Fruit fly (Drosophila melanogaster) whole organism, embryonic: ENCODE data around the gene galla-2.

Source experiments
- Bgb ChIP-seq: fragments of 200-800 bp; sonication (Bioruptor generic); IDR thresholded peaks from 2 replicates; pipeline ENCODE4 v1.3.6; 2022; ENCODE audit warnings: missing biosample characterization, missing genetic modification characterization; ENCODE audit not compliant: partially characterized antibody
- CG10267 ChIP-seq: fragments of 200-800 bp; sonication (Bioruptor generic); optimal IDR thresholded peaks from 2 replicates; lab custom pipeline; 2018; ENCODE audit warnings: missing biosample characterization, mild to moderate bottlenecking, missing genetic modification characterization, moderate library complexity
- CG10979 ChIP-seq: fragments of 200-800 bp; sonication (Bioruptor generic); optimal IDR thresholded peaks from 2 replicates; lab custom pipeline; 2018; ENCODE audit warnings: missing biosample characterization, mild to moderate bottlenecking, missing genetic modification characterization, moderate library complexity
- CG11560 ChIP-seq: fragments of 200-800 bp; sonication (Bioruptor generic); IDR thresholded peaks from 3 replicates; pipeline ENCODE4 v1.3.6; 2022; ENCODE audit warnings: missing biosample characterization, missing genetic modification characterization
- CG1233 ChIP-seq: fragments of 200-800 bp; sonication (Bioruptor generic); optimal IDR thresholded peaks from 4 replicates; lab custom pipeline; 2018; ENCODE audit warnings: missing biosample characterization, mild to moderate bottlenecking, missing genetic modification characterization
- CG12391 ChIP-seq: fragments of 200-800 bp; sonication (Bioruptor generic); optimal IDR thresholded peaks from 3 replicates; lab custom pipeline; 2018; ENCODE audit warnings: missing biosample characterization, mild to moderate bottlenecking, missing genetic modification characterization, moderate library complexity
- CG13424 ChIP-seq: fragments of 200-800 bp; sonication (Bioruptor generic); optimal IDR thresholded peaks from 2 replicates; lab custom pipeline; 2019; ENCODE audit warnings: missing biosample characterization, mild to moderate bottlenecking, missing genetic modification characterization, moderate library complexity
- CG15269 ChIP-seq: fragments of 200-800 bp; sonication (Bioruptor generic); optimal IDR thresholded peaks from 2 replicates; lab custom pipeline; 2018; ENCODE audit warnings: missing biosample characterization, mild to moderate bottlenecking, missing genetic modification characterization, moderate library complexity
- CG1603 ChIP-seq: fragments of 200-800 bp; sonication (Bioruptor generic); optimal IDR thresholded peaks from 2 replicates; lab custom pipeline; 2019; ENCODE audit warnings: missing biosample characterization, mild to moderate bottlenecking, missing genetic modification characterization, moderate library complexity
- CG2120 ChIP-seq: fragments of 200-800 bp; sonication (Bioruptor generic); optimal IDR thresholded peaks from 3 replicates; lab custom pipeline; 2016; ENCODE audit warnings: missing biosample characterization, missing genetic modification characterization
- CG2199 ChIP-seq: fragments of 200-800 bp; sonication (Bioruptor generic); IDR thresholded peaks from 3 replicates; pipeline ENCODE4 v1.3.6; 2022; ENCODE audit warnings: missing biosample characterization, missing genetic modification characterization
- CG2712 ChIP-seq: fragments of 200-800 bp; optimal IDR thresholded peaks from 3 replicates; lab custom pipeline; 2019; ENCODE audit warnings: missing biosample characterization, mild to moderate bottlenecking, missing genetic modification characterization, moderate library complexity
- CG31441 ChIP-seq: fragments of 200-800 bp; sonication (Bioruptor generic); IDR thresholded peaks from 2 replicates; pipeline ENCODE4 v1.3.6; 2022; ENCODE audit warnings: missing biosample characterization, missing genetic modification characterization
- CG3281 ChIP-seq: fragments of 200-800 bp; sonication (Bioruptor generic); optimal IDR thresholded peaks from 3 replicates; lab custom pipeline; 2017; ENCODE audit warnings: missing biosample characterization, mild to moderate bottlenecking, missing genetic modification characterization
- CG3407 ChIP-seq: fragments of 200-800 bp; sonication (Bioruptor generic); optimal IDR thresholded peaks from 2 replicates; lab custom pipeline; 2018; ENCODE audit warnings: missing biosample characterization, mild to moderate bottlenecking, missing genetic modification characterization
- CG34224 ChIP-seq: fragments of 200-800 bp; sonication (Bioruptor generic); IDR thresholded peaks from 3 replicates; pipeline ENCODE4 v1.3.6; 2022; ENCODE audit warnings: missing biosample characterization, missing genetic modification characterization; ENCODE audit not compliant: partially characterized antibody
- CG6683 ChIP-seq: fragments of 200-800 bp; sonication (Bioruptor generic); optimal IDR thresholded peaks from 2 replicates; lab custom pipeline; 2017; ENCODE audit warnings: missing biosample characterization, mild to moderate bottlenecking, missing genetic modification characterization, missing genetic modification reagents
- CG8765 ChIP-seq: fragments of 200-800 bp; sonication (Bioruptor generic); IDR thresholded peaks from 2 replicates; pipeline ENCODE4 v1.3.6; 2022; ENCODE audit warnings: missing biosample characterization, missing genetic modification characterization
- CG9437 ChIP-seq: fragments of 200-800 bp; sonication (Bioruptor generic); optimal IDR thresholded peaks from 2 replicates; lab custom pipeline; 2018; ENCODE audit warnings: missing biosample characterization, mild to moderate bottlenecking, missing genetic modification characterization
- CG9609 ChIP-seq: fragments of 200-800 bp; sonication (Bioruptor generic); optimal IDR thresholded peaks from 3 replicates; lab custom pipeline; 2016; ENCODE audit warnings: missing biosample characterization, missing genetic modification characterization
- D19A ChIP-seq: fragments of 200-800 bp; optimal IDR thresholded peaks from 3 replicates; lab custom pipeline; 2019; ENCODE audit warnings: missing biosample characterization, mild to moderate bottlenecking, missing genetic modification characterization, moderate library complexity
- Dek ChIP-seq: fragments of 200-800 bp; sonication (Bioruptor generic); optimal IDR thresholded peaks from 3 replicates; lab custom pipeline; 2019; ENCODE audit warnings: missing biosample characterization, mild to moderate bottlenecking, missing genetic modification characterization, moderate library complexity
- Dp ChIP-seq: fragments of 200-800 bp; sonication (Bioruptor generic); optimal IDR thresholded peaks from 2 replicates; lab custom pipeline; 2018; ENCODE audit warnings: missing biosample characterization, mild to moderate bottlenecking, missing genetic modification characterization, moderate library complexity
- Dref ChIP-seq: fragments of 200-800 bp; sonication (Bioruptor generic); IDR thresholded peaks from 2 replicates; pipeline ENCODE4 v1.3.6; 2022; ENCODE audit warnings: missing biosample characterization, missing genetic modification characterization
- Gsc ChIP-seq: fragments of 200-800 bp; sonication (Bioruptor generic); IDR thresholded peaks from 2 replicates; pipeline ENCODE4 v1.3.6; 2022; ENCODE audit warnings: missing biosample characterization, missing genetic modification characterization
- H15 ChIP-seq: fragments of 200-800 bp; sonication (Bioruptor generic); IDR thresholded peaks from 3 replicates; pipeline ENCODE4 v1.3.6; 2022; ENCODE audit warnings: missing biosample characterization, missing genetic modification characterization
- Mad ChIP-seq: fragments of 200-800 bp; sonication (Bioruptor generic); optimal IDR thresholded peaks from 2 replicates; lab custom pipeline; 2016; ENCODE audit warnings: missing biosample characterization, missing genetic modification characterization
- Mrtf ChIP-seq: fragments of 200-800 bp; sonication (Bioruptor generic); IDR thresholded peaks from 3 replicates; pipeline ENCODE4 v1.3.6; 2022; ENCODE audit warnings: missing biosample characterization, missing genetic modification characterization
- Tbp ChIP-seq: fragments of >200 bp; optimal IDR thresholded peaks from 2 replicates; lab custom pipeline; 2018; ENCODE audit warnings: missing biosample characterization, missing genetic modification characterization
- Trl ChIP-seq, 3 experiments: fragments of >200 bp in 2 of 3; fragments of 200-800 bp in 1 of 3; sonication (Bioruptor generic) in 1 of 3; optimal IDR thresholded peaks; 2 replicates in 1 of 3; 3 replicates in 2 of 3; lab custom pipeline; 2016 to 2017; ENCODE audit warnings: missing biosample characterization in 1 of 3, missing genetic modification characterization in 1 of 3
- crp ChIP-seq, 2 experiments: fragments of 200-800 bp; sonication (Bioruptor generic); optimal IDR thresholded peaks; 2 replicates in 1 of 2; 3 replicates in 1 of 2; lab custom pipeline; 2017; ENCODE audit warnings: missing biosample characterization in 2 of 2, missing genetic modification characterization in 2 of 2, mild to moderate bottlenecking in 1 of 2, moderate library complexity in 1 of 2
- dmrt99B ChIP-seq: fragments of 200-800 bp; sonication (Bioruptor generic); optimal IDR thresholded peaks from 2 replicates; lab custom pipeline; 2018; ENCODE audit warnings: missing biosample characterization, mild to moderate bottlenecking, missing genetic modification characterization, moderate library complexity
- esg ChIP-seq: fragments of 200-800 bp; sonication (Bioruptor generic); conservative IDR thresholded peaks from 2 replicates; pipeline ENCODE4 v1.3.6; 2022; ENCODE audit warnings: missing biosample characterization, missing genetic modification characterization
- ftz-f1 ChIP-seq: fragments of 200-800 bp; sonication (Bioruptor generic); optimal IDR thresholded peaks from 2 replicates; lab custom pipeline; 2016; ENCODE audit warnings: missing biosample characterization, missing genetic modification characterization
- grau ChIP-seq: fragments of 200-800 bp; optimal IDR thresholded peaks from 3 replicates; lab custom pipeline; 2019; ENCODE audit warnings: missing biosample characterization, mild to moderate bottlenecking, missing genetic modification characterization, moderate library complexity
- hb ChIP-seq: fragments of 200-800 bp; sonication (Bioruptor generic); IDR thresholded peaks from 3 replicates; pipeline ENCODE4 v1.3.6; 2022; ENCODE audit warnings: missing biosample characterization, missing genetic modification characterization; ENCODE audit not compliant: partially characterized antibody
- inv ChIP-seq: fragments of 200-800 bp; sonication (Bioruptor generic); IDR thresholded peaks from 2 replicates; pipeline ENCODE4 v1.3.6; 2022; ENCODE audit warnings: missing biosample characterization, missing genetic modification characterization; ENCODE audit not compliant: partially characterized antibody
- lab ChIP-seq: fragments of 200-800 bp; sonication (Bioruptor generic); optimal IDR thresholded peaks from 3 replicates; lab custom pipeline; 2017; ENCODE audit warnings: missing biosample characterization, missing genetic modification characterization, mild to moderate bottlenecking, moderate library complexity, missing genetic modification reagents
- odd ChIP-seq: fragments of 200-800 bp; sonication (Bioruptor generic); optimal IDR thresholded peaks from 2 replicates; lab custom pipeline; 2017; ENCODE audit warnings: missing biosample characterization, mild to moderate bottlenecking, missing genetic modification characterization
- org-1 ChIP-seq: fragments of 200-800 bp; sonication (Bioruptor generic); optimal IDR thresholded peaks from 2 replicates; lab custom pipeline; 2017; ENCODE audit warnings: missing biosample characterization, missing genetic modification characterization
- pros ChIP-seq: fragments of 200-800 bp; sonication (Bioruptor generic); optimal IDR thresholded peaks from 3 replicates; lab custom pipeline; 2019; ENCODE audit warnings: missing biosample characterization, mild to moderate bottlenecking, missing genetic modification characterization, moderate library complexity
- psq ChIP-seq: fragments of 200-800 bp; sonication (Bioruptor generic); optimal IDR thresholded peaks from 2 replicates; lab custom pipeline; 2017; ENCODE audit warnings: missing biosample characterization, missing genetic modification characterization
- repo ChIP-seq: fragments of 200-800 bp; sonication (Bioruptor generic); optimal IDR thresholded peaks from 2 replicates; lab custom pipeline; 2016; ENCODE audit warnings: missing biosample characterization, missing genetic modification characterization
- slp2 ChIP-seq: fragments of 200-800 bp; sonication (Bioruptor generic); optimal IDR thresholded peaks from 2 replicates; lab custom pipeline; 2016; ENCODE audit warnings: missing biosample characterization, missing genetic modification characterization
- tap ChIP-seq: fragments of 200-800 bp; optimal IDR thresholded peaks from 3 replicates; lab custom pipeline; 2019; ENCODE audit warnings: missing biosample characterization, mild to moderate bottlenecking, missing genetic modification characterization, moderate library complexity
- tio ChIP-seq: fragments of 200-800 bp; sonication (Bioruptor generic); optimal IDR thresholded peaks from 2 replicates; lab custom pipeline; 2017; ENCODE audit warnings: missing biosample characterization, missing genetic modification characterization, inconsistent platforms
- tup ChIP-seq: fragments of 200-800 bp; sonication (Bioruptor generic); optimal IDR thresholded peaks from 2 replicates; lab custom pipeline; 2016; ENCODE audit warnings: missing biosample characterization, mild to moderate bottlenecking, missing genetic modification characterization, moderate library complexity
- vvl ChIP-seq: fragments of 200-800 bp; sonication (Bioruptor generic); IDR thresholded peaks from 2 replicates; pipeline ENCODE4 v1.3.6; 2022; ENCODE audit warnings: missing biosample characterization, missing genetic modification characterization
- zen2 ChIP-seq: fragments of 200-800 bp; sonication (Bioruptor generic); IDR thresholded peaks from 3 replicates; pipeline ENCODE4 v1.3.6; 2022; ENCODE audit warnings: missing biosample characterization, missing genetic modification characterization; ENCODE audit not compliant: partially characterized antibody

galla-2 gene

dm6 chr3L:10893156-10893784, 10.6 kb downstream of the galla-2 start (continued):
- no peak for TF ChIP-seq tio (GFP tag; lab: Kevin White, UChicago)
- TF ChIP-seq D19A (tag; lab: Kevin White, UChicago), result peak; percentile 96
- peak; percentile 65 for TF ChIP-seq CG15269 (tag; lab: Kevin White, UChicago)
- TF ChIP-seq CG3281 (GFP tag; lab: Kevin White, UChicago), result peak; percentile 48
- peak; percentile 69 for TF ChIP-seq CG12391
- peak; percentile 62 for TF ChIP-seq odd
- TF ChIP-seq CG3407 (GFP tag; lab: Kevin White, UChicago), result no peak
- no peak for TF ChIP-seq repo (GFP tag; lab: Kevin White, UChicago)
- TF ChIP-seq hb (GFP tag; lab: Robert Waterston, UW), result no peak
- TF ChIP-seq CG34224 (GFP tag; lab: Robert Waterston, UW), result no peak
- no peak for TF ChIP-seq CG8765 (GFP tag; lab: Robert Waterston, UW)
- 0 out of 2 replicates have a peak, but pooled peaks have one; percentile 19 for TF ChIP-seq Bgb (GFP tag; lab: Robert Waterston, UW)
- TF ChIP-seq CG2199, result 0 out of 3 replicates have a peak, but pooled peaks have one; percentile 36
- TF ChIP-seq H15 (GFP tag; lab: Robert Waterston, UW), result no peak
- peak; percentile 10 for TF ChIP-seq CG2120 (GFP tag; lab: Kevin White, UChicago)
- no peak for TF ChIP-seq pros (GFP tag; lab: Kevin White, UChicago)
- TF ChIP-seq Mrtf (GFP tag; lab: Robert Waterston, UW), result no peak
- TF ChIP-seq Tbp (GFP tag; lab: Kevin White, UChicago), result no peak
- TF ChIP-seq CG9437 (GFP tag; lab: Kevin White, UChicago), result peak; percentile 59
- TF ChIP-seq org-1, result no peak
- TF ChIP-seq CG10979 (tag; lab: Kevin White, UChicago), result peak; percentile 49
- TF ChIP-seq esg, result 0 out of 2 replicates have a peak, but pooled peaks have one; percentile 19
- no peak for TF ChIP-seq Dref (GFP tag; lab: Robert Waterston, UW)
- no peak for TF ChIP-seq CG11560 (tag; lab: Robert Waterston, UW)
- peak; percentile 72 for TF ChIP-seq dmrt99B
- TF ChIP-seq CG1233 (GFP tag; lab: Kevin White, UChicago), result peak; percentile 36
- no peak for TF ChIP-seq slp2 (GFP tag; lab: Kevin White, UChicago)
- peak; percentile 19 for TF ChIP-seq Dp (GFP tag; lab: Kevin White, UChicago)
- TF ChIP-seq Trl (optimal IDR thresholded peaks at IDR 0.05; lab: Kevin White, UChicago), result no peak
- no peak for TF ChIP-seq Trl (GFP tag; optimal IDR thresholded peaks at IDR 0.05; lab: Kevin White, UChicago)
- no peak for TF ChIP-seq Mad
- TF ChIP-seq CG31441, result peak; percentile 72
- peak; percentile 74 for TF ChIP-seq grau (tag; lab: Kevin White, UChicago)
- peak; percentile 53 for TF ChIP-seq CG10267 (tag; lab: Kevin White, UChicago)
- TF ChIP-seq lab (GFP tag; lab: Kevin White, UChicago), result peak; percentile 42
- peak; percentile 80 for TF ChIP-seq vvl (GFP tag; lab: Robert Waterston, UW)
- TF ChIP-seq psq (GFP tag; lab: Kevin White, UChicago), result no peak
- TF ChIP-seq tup (GFP tag; lab: Kevin White, UChicago), result no peak
- TF ChIP-seq CG13424 (tag; lab: Kevin White, UChicago), result peak; percentile 75
- no peak for TF ChIP-seq Gsc (GFP tag; lab: Robert Waterston, UW)
- TF ChIP-seq crp (GFP tag; optimal IDR thresholded peaks at IDR 0.05; lab: Kevin White, UChicago), result no peak
- TF ChIP-seq zen2 (GFP tag; lab: Robert Waterston, UW), result no peak
- peak; percentile 30 for TF ChIP-seq CG6683 (GFP tag; lab: Kevin White, UChicago)
- TF ChIP-seq Dek, result peak; percentile 65
- peak; percentile 36 for TF ChIP-seq tap
- TF ChIP-seq CG2712 (tag; lab: Kevin White, UChicago), result peak; percentile 73
- no peak for TF ChIP-seq inv
- no peak for TF ChIP-seq CG9609 (GFP tag; lab: Kevin White, UChicago)
- no peak for TF ChIP-seq ftz-f1 (GFP tag; lab: Kevin White, UChicago)
- no peak for TF ChIP-seq CG1603
